Worm (Caenorhabditis elegans) whole organism, mixed stage, embryonic: Measurements from ENCODE around the gene C17H12.11.

ENCODE experiments used
- bed-3 ChIP-seq: fragments of 200-800 bp; sonication (Bioruptor generic); optimal IDR thresholded peaks from 3 replicates; lab custom pipeline; 2018; ENCODE audit warnings: mild to moderate bottlenecking, missing genetic modification characterization, moderate library complexity, missing compliant biosample characterization
- ces-1 ChIP-seq: fragments of 150-350 bp; optimal IDR thresholded peaks from 2 replicates; lab custom pipeline; 2014; ENCODE audit warnings: missing biosample characterization, missing genetic modification reagents, missing genetic modification characterization
- elt-3 ChIP-seq: fragments of 150-350 bp; optimal IDR thresholded peaks from 2 replicates; lab custom pipeline; 2014; ENCODE audit warnings: missing biosample characterization, missing genetic modification characterization
- lsy-2 ChIP-seq: fragments of 150-350 bp; optimal IDR thresholded peaks from 2 replicates; lab custom pipeline; 2014; ENCODE audit warnings: missing biosample characterization, missing genetic modification characterization
- mab-5 ChIP-seq: fragments of 150-350 bp; optimal IDR thresholded peaks from 2 replicates; lab custom pipeline; 2014; ENCODE audit warnings: missing biosample characterization, missing genetic modification characterization
- mep-1 ChIP-seq: fragments of 150-350 bp; optimal IDR thresholded peaks from 2 replicates; lab custom pipeline; 2017; ENCODE audit warnings: missing biosample characterization, missing genetic modification reagents, missing genetic modification characterization, inconsistent platforms
- nhr-12 ChIP-seq: fragments of 150-350 bp; optimal IDR thresholded peaks from 2 replicates; lab custom pipeline; 2014; ENCODE audit warnings: missing biosample characterization, missing genetic modification characterization
- nhr-28 ChIP-seq: fragments of 150-350 bp; optimal IDR thresholded peaks from 2 replicates; lab custom pipeline; 2014; ENCODE audit warnings: missing biosample characterization, missing genetic modification characterization
- nhr-76 ChIP-seq: sonication (generic microtip); optimal IDR thresholded peaks from 2 replicates; lab custom pipeline; 2017; ENCODE audit warnings: missing biosample characterization, missing genetic modification characterization
- snpc-4 ChIP-seq: fragments of 150-350 bp; optimal IDR thresholded peaks from 2 replicates; lab custom pipeline; 2014; ENCODE audit warnings: missing biosample characterization, missing genetic modification characterization
- ztf-11 ChIP-seq: fragments of 150-350 bp; optimal IDR thresholded peaks from 2 replicates; lab custom pipeline; 2014; ENCODE audit warnings: missing biosample characterization, missing genetic modification characterization

DNA sequence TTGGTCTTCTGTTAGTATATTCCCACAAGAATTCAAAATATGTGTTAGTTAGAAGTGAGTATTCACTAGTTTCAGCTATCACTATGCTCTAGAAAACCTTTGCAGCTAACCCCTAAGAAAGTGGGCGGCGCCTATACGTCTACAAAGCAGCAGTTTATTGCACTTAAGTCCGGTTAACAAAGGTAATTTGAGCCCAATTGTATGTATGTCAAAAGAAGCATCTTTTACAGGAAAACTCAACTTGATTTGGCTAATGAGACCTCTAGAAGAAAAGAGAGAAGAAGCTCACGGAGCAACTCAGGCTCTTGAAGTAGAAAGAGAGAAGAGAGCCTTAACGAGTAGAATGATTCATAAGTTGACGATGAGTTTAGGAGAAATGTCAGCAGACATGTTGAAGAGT is 50.5 kb downstream of the C17H12.11 start:
- no peak for TF ChIP-seq elt-3 (tag; lab: Kevin White, UChicago)
- no peak for TF ChIP-seq nhr-12 (tag; lab: Kevin White, UChicago)
- no peak for TF ChIP-seq mab-5 (tag; lab: Kevin White, UChicago)
- no peak for TF ChIP-seq ces-1 (GFP tag; lab: Kevin White, UChicago)
- no peak for TF ChIP-seq lsy-2 (tag; lab: Kevin White, UChicago)
- TF ChIP-seq nhr-76, result no peak
- no peak for TF ChIP-seq snpc-4 (tag; lab: Kevin White, UChicago)
- TF ChIP-seq ztf-11 (tag; lab: Kevin White, UChicago), result no peak
- no peak for TF ChIP-seq bed-3 (GFP tag; lab: Kevin White, UChicago)
- no peak for TF ChIP-seq mep-1 (tag; lab: Kevin White, UChicago)
- TF ChIP-seq nhr-28 (tag; lab: Kevin White, UChicago), result no peak
